Fruit fly (Drosophila melanogaster) whole organism, prepupa: ENCODE results near the gene Art8.

Experiments
- Blimp-1 ChIP-seq: fragments of 200-800 bp; sonication (Bioruptor generic); optimal IDR thresholded peaks from 3 replicates; lab custom pipeline; 2017; ENCODE audit warnings: missing biosample characterization, missing genetic modification characterization, mild to moderate bottlenecking, moderate library complexity, missing genetic modification reagents
- CG10631 ChIP-seq: fragments of 200-800 bp; sonication (Bioruptor generic); optimal IDR thresholded peaks from 2 replicates; lab custom pipeline; 2016; ENCODE audit warnings: missing biosample characterization, missing genetic modification characterization
- CG11294 ChIP-seq: fragments of 200-800 bp; sonication (Bioruptor generic); IDR thresholded peaks from 2 replicates; pipeline ENCODE4 v1.3.6; 2022; ENCODE audit warnings: missing biosample characterization, missing genetic modification characterization
- CG11762 ChIP-seq: fragments of 200-800 bp; sonication (Bioruptor generic); optimal IDR thresholded peaks from 3 replicates; lab custom pipeline; 2016; ENCODE audit warnings: missing biosample characterization, missing genetic modification characterization; ENCODE audit not compliant: insufficient read depth
- CG15336 ChIP-seq: fragments of 200-800 bp; sonication (Bioruptor generic); IDR thresholded peaks from 2 replicates; pipeline ENCODE4 v1.3.6; 2022; ENCODE audit warnings: missing biosample characterization, missing genetic modification characterization
- CG1621 ChIP-seq: fragments of 200-800 bp; sonication (Bioruptor generic); optimal IDR thresholded peaks from 3 replicates; lab custom pipeline; 2018; ENCODE audit warnings: missing biosample characterization, mild to moderate bottlenecking, missing genetic modification characterization
- CG16779 ChIP-seq: fragments of 200-800 bp; sonication (Bioruptor generic); optimal IDR thresholded peaks from 3 replicates; lab custom pipeline; 2017; ENCODE audit warnings: missing biosample characterization, mild to moderate bottlenecking, missing genetic modification characterization
- CG3032 ChIP-seq: fragments of 200-800 bp; optimal IDR thresholded peaks from 2 replicates; lab custom pipeline; 2019; ENCODE audit warnings: missing biosample characterization, mild to moderate bottlenecking, missing genetic modification characterization, moderate library complexity
- CG31627 ChIP-seq: fragments of 200-800 bp; sonication (Bioruptor generic); optimal IDR thresholded peaks from 3 replicates; lab custom pipeline; 2016; ENCODE audit warnings: missing biosample characterization, missing genetic modification characterization
- CG32006 ChIP-seq: fragments of 200-800 bp; sonication (Bioruptor generic); optimal IDR thresholded peaks from 3 replicates; lab custom pipeline; 2017; ENCODE audit warnings: missing biosample characterization, mild to moderate bottlenecking, missing genetic modification characterization
- CG4318 ChIP-seq: fragments of 200-800 bp; sonication (Bioruptor generic); optimal IDR thresholded peaks from 3 replicates; lab custom pipeline; 2017; ENCODE audit warnings: missing biosample characterization, mild to moderate bottlenecking, missing genetic modification characterization
- CG6163 ChIP-seq: fragments of 200-800 bp; sonication (Bioruptor generic); IDR thresholded peaks from 3 replicates; pipeline ENCODE4 v1.3.6; 2022; ENCODE audit warnings: missing biosample characterization, missing genetic modification characterization
- CG6276 ChIP-seq: fragments of 200-800 bp; sonication (Bioruptor generic); optimal IDR thresholded peaks from 2 replicates; lab custom pipeline; 2017; ENCODE audit warnings: missing biosample characterization, mild to moderate bottlenecking, missing genetic modification characterization
- CG6792 ChIP-seq: fragments of 200-800 bp; sonication (Bioruptor generic); optimal IDR thresholded peaks from 3 replicates; lab custom pipeline; 2016; ENCODE audit warnings: missing biosample characterization, missing genetic modification characterization
- CG6854 ChIP-seq: fragments of 200-800 bp; sonication (Bioruptor generic); optimal IDR thresholded peaks from 2 replicates; lab custom pipeline; 2017; ENCODE audit warnings: missing biosample characterization, mild to moderate bottlenecking, missing genetic modification characterization
- CG7368 ChIP-seq: fragments of 200-800 bp; sonication (Bioruptor generic); optimal IDR thresholded peaks from 3 replicates; lab custom pipeline; 2016; ENCODE audit warnings: missing biosample characterization, missing genetic modification characterization
- CG8119 ChIP-seq: fragments of 200-800 bp; sonication (Bioruptor generic); IDR thresholded peaks from 3 replicates; pipeline ENCODE4 v1.3.6; 2022; ENCODE audit warnings: missing biosample characterization, missing genetic modification characterization
- CG8319 ChIP-seq: fragments of 200-800 bp; sonication (Bioruptor generic); optimal IDR thresholded peaks from 3 replicates; lab custom pipeline; 2016; ENCODE audit warnings: missing biosample characterization, missing genetic modification characterization
- CG8632 ChIP-seq: fragments of 200-800 bp; sonication (Bioruptor generic); optimal IDR thresholded peaks from 3 replicates; lab custom pipeline; 2016; ENCODE audit warnings: missing biosample characterization, missing genetic modification characterization
- CG9139 ChIP-seq: fragments of 200-800 bp; sonication (Bioruptor generic); optimal IDR thresholded peaks from 3 replicates; lab custom pipeline; 2017; ENCODE audit warnings: missing biosample characterization, mild to moderate bottlenecking, missing genetic modification characterization
- Eip78C ChIP-seq: fragments of 200-800 bp; sonication (Bioruptor generic); peaks from one replicate; lab custom pipeline; 2016; ENCODE audit warnings: missing biosample characterization, missing genetic modification characterization
- Ets21C ChIP-seq: fragments of 200-800 bp; sonication (Bioruptor generic); optimal IDR thresholded peaks from 3 replicates; lab custom pipeline; 2016; ENCODE audit warnings: missing biosample characterization, missing genetic modification characterization
- Ets96B ChIP-seq: fragments of 200-800 bp; optimal IDR thresholded peaks from 2 replicates; lab custom pipeline; 2019; ENCODE audit warnings: missing biosample characterization, mild to moderate bottlenecking, missing genetic modification characterization, moderate library complexity
- Gug ChIP-seq: fragments of 200-800 bp; sonication (Bioruptor generic); IDR thresholded peaks from 2 replicates; pipeline ENCODE4 v1.3.6; 2022; ENCODE audit warnings: missing biosample characterization, missing genetic modification characterization
- Hr4 ChIP-seq: fragments of 200-800 bp; sonication (Bioruptor generic); optimal IDR thresholded peaks from 3 replicates; lab custom pipeline; 2016; ENCODE audit warnings: missing biosample characterization, missing genetic modification characterization
- Lpt ChIP-seq: fragments of 200-800 bp; sonication (Bioruptor generic); optimal IDR thresholded peaks from 3 replicates; lab custom pipeline; 2016; ENCODE audit warnings: missing biosample characterization, missing genetic modification characterization
- OdsH ChIP-seq: fragments of 200-800 bp; sonication (Bioruptor generic); optimal IDR thresholded peaks from 3 replicates; lab custom pipeline; 2016; ENCODE audit warnings: missing biosample characterization, missing genetic modification characterization
- Sox102F ChIP-seq: fragments of 200-800 bp; sonication (Bioruptor generic); optimal IDR thresholded peaks from 2 replicates; lab custom pipeline; 2016; ENCODE audit warnings: missing biosample characterization, mild to moderate bottlenecking, missing genetic modification characterization
- Sox14 ChIP-seq: fragments of 200-800 bp; sonication (Bioruptor generic); optimal IDR thresholded peaks from 3 replicates; lab custom pipeline; 2016; ENCODE audit warnings: missing biosample characterization, missing genetic modification characterization
- Sox15 ChIP-seq: fragments of 200-800 bp; sonication (Bioruptor generic); optimal IDR thresholded peaks from 3 replicates; lab custom pipeline; 2016; ENCODE audit warnings: missing biosample characterization, missing genetic modification characterization
- achi ChIP-seq: fragments of 200-800 bp; sonication (Bioruptor generic); optimal IDR thresholded peaks from 3 replicates; lab custom pipeline; 2016; ENCODE audit warnings: missing biosample characterization, missing genetic modification characterization
- acj6 ChIP-seq: fragments of 200-800 bp; sonication (Bioruptor generic); optimal IDR thresholded peaks from 3 replicates; lab custom pipeline; 2016; ENCODE audit warnings: missing biosample characterization, missing genetic modification characterization
- cyc ChIP-seq: fragments of 200-800 bp; sonication (Bioruptor generic); optimal IDR thresholded peaks from 3 replicates; lab custom pipeline; 2016; ENCODE audit warnings: missing biosample characterization, missing genetic modification characterization
- dac ChIP-seq: fragments of 200-800 bp; sonication (Bioruptor generic); optimal IDR thresholded peaks from 2 replicates; lab custom pipeline; 2017; ENCODE audit warnings: missing biosample characterization, mild to moderate bottlenecking, missing genetic modification characterization
- dsx ChIP-seq: fragments of 200-800 bp; optimal IDR thresholded peaks from 3 replicates; lab custom pipeline; 2019; ENCODE audit warnings: missing biosample characterization, mild to moderate bottlenecking, missing genetic modification characterization, moderate library complexity; ENCODE audit not compliant: poor library complexity, severe bottlenecking
- eg ChIP-seq: fragments of 200-800 bp; sonication (Bioruptor generic); IDR thresholded peaks from 3 replicates; pipeline ENCODE4 v1.3.6; 2022; ENCODE audit warnings: missing biosample characterization, missing genetic modification characterization
- fd59A ChIP-seq: fragments of 200-800 bp; sonication (Bioruptor generic); optimal IDR thresholded peaks from 2 replicates; lab custom pipeline; 2017; ENCODE audit warnings: missing biosample characterization, mild to moderate bottlenecking, missing genetic modification characterization, missing genetic modification reagents
- fd85E ChIP-seq: fragments of 200-800 bp; sonication (Bioruptor generic); optimal IDR thresholded peaks from 3 replicates; lab custom pipeline; 2016; ENCODE audit warnings: missing biosample characterization, missing genetic modification characterization
- fkh ChIP-seq: fragments of 200-800 bp; sonication (Bioruptor generic); optimal IDR thresholded peaks from 3 replicates; lab custom pipeline; 2017; ENCODE audit warnings: missing biosample characterization, mild to moderate bottlenecking, missing genetic modification characterization, moderate library complexity
- lz ChIP-seq: fragments of 200-800 bp; sonication (Bioruptor generic); optimal IDR thresholded peaks from 3 replicates; lab custom pipeline; 2016; ENCODE audit warnings: missing biosample characterization, missing genetic modification characterization
- net ChIP-seq: fragments of 200-800 bp; sonication (Bioruptor generic); optimal IDR thresholded peaks from 3 replicates; lab custom pipeline; 2016; ENCODE audit warnings: missing biosample characterization, missing genetic modification characterization
- salr ChIP-seq, 2 experiments: fragments of 200-800 bp; sonication (Bioruptor generic); optimal IDR thresholded peaks; 3 replicates each; lab custom pipeline; 2016 to 2018; ENCODE audit warnings: missing biosample characterization in 2 of 2, missing genetic modification characterization in 2 of 2, mild to moderate bottlenecking in 1 of 2
- ss ChIP-seq, 2 experiments: fragments of 200-800 bp; sonication (Bioruptor generic); optimal IDR thresholded peaks; 2 replicates in 1 of 2; 3 replicates in 1 of 2; lab custom pipeline; 2017 to 2018; ENCODE audit warnings: mild to moderate bottlenecking in 2 of 2, missing biosample characterization in 2 of 2, missing genetic modification characterization in 2 of 2, moderate library complexity in 1 of 2
- svp ChIP-seq: fragments of 200-800 bp; sonication (Bioruptor generic); peaks from one replicate; lab custom pipeline; 2016; ENCODE audit warnings: missing biosample characterization, missing genetic modification characterization
- topi ChIP-seq: fragments of 200-800 bp; sonication (Bioruptor generic); optimal IDR thresholded peaks from 3 replicates; lab custom pipeline; 2016; ENCODE audit warnings: missing biosample characterization, missing genetic modification characterization
- vri ChIP-seq: fragments of 200-800 bp; sonication (Bioruptor generic); optimal IDR thresholded peaks from 3 replicates; lab custom pipeline; 2016; ENCODE audit warnings: missing biosample characterization, mild to moderate bottlenecking, missing genetic modification characterization

Gene Art8

dm6 chr2L:11058111-11058665, 47.3 kb upstream of the Art8 start:
- TF ChIP-seq achi (GFP tag; lab: Kevin White, UChicago) (no peak), CG11294 (GFP tag; lab: Robert Waterston, UW) (0 out of 2 replicates have a peak, but pooled peaks have one; percentile 1), svp (GFP tag; lab: Kevin White, UChicago) (peak; percentile 73), Gug (GFP tag; lab: Robert Waterston, UW) (0 out of 2 replicates have a peak, but pooled peaks have one; percentile 21), CG15336 (GFP tag; lab: Robert Waterston, UW) (peak; percentile 18; the same call in 1 of the 2 replicates), dsx (GFP tag; lab: Kevin White, UChicago) (no peak), CG6163 (GFP tag; lab: Robert Waterston, UW) (0 out of 3 replicates have a peak, but pooled peaks have one; percentile 7)

- TF ChIP-seq CG11762 (peak; percentile 21), CG31627 (GFP tag; lab: Kevin White, UChicago) (peak; percentile 66), CG1621 (tag; lab: Kevin White, UChicago) (peak; percentile 40), Sox14 (GFP tag; lab: Kevin White, UChicago) (peak; percentile 70), CG8119 (GFP tag; lab: Robert Waterston, UW) (peak; percentile 84), CG6792 (GFP tag; lab: Kevin White, UChicago) (peak; percentile 73), OdsH (GFP tag; lab: Kevin White, UChicago) (peak; percentile 79), ss (GFP tag; optimal IDR thresholded peaks at IDR 0.05; lab: Kevin White, UChicago) (peak; percentile 88 to 91), lz (GFP tag; lab: Kevin White, UChicago) (peak; percentile 62), topi (peak; percentile 81), fkh (GFP tag; lab: Kevin White, UChicago) (peak; percentile 64), salr (GFP tag; optimal IDR thresholded peaks at IDR 0.05; lab: Kevin White, UChicago) (peak; percentile 47 to 82), CG7368 (GFP tag; lab: Kevin White, UChicago) (peak; percentile 71), Sox15 (peak; percentile 69), Eip78C (peak; percentile 96), vri (GFP tag; lab: Kevin White, UChicago) (peak; percentile 56), CG3032 (peak; percentile 81), Blimp-1 (GFP tag; lab: Kevin White, UChicago) (peak; percentile 72), Hr4 (peak; percentile 77), Ets21C (GFP tag; lab: Kevin White, UChicago) (peak; percentile 52), fd85E (GFP tag; lab: Kevin White, UChicago) (no peak), Lpt (GFP tag; lab: Kevin White, UChicago) (peak; percentile 54), Sox102F (GFP tag; lab: Kevin White, UChicago) (peak; percentile 69), net (GFP tag; lab: Kevin White, UChicago) (peak; percentile 52), Ets96B (peak; percentile 77), CG6276 (GFP tag; lab: Kevin White, UChicago) (peak; percentile 73), Gug (GFP tag; lab: Robert Waterston, UW) (peak; percentile 20; the same call in 1 of the 2 replicates), CG8319 (GFP tag; lab: Kevin White, UChicago) (peak; percentile 43), dsx (GFP tag; lab: Kevin White, UChicago) (peak; percentile 82), CG6854 (GFP tag; lab: Kevin White, UChicago) (peak; percentile 80), eg (GFP tag; lab: Robert Waterston, UW) (peak; percentile 66), achi (GFP tag; lab: Kevin White, UChicago) (peak; percentile 66), acj6 (peak; percentile 70), CG32006 (peak; percentile 86), CG8632 (GFP tag; lab: Kevin White, UChicago) (peak; percentile 60), dac (GFP tag; lab: Kevin White, UChicago) (peak; percentile 3), cyc (peak; percentile 55), CG9139 (GFP tag; lab: Kevin White, UChicago) (peak; percentile 76), CG16779 (tag; lab: Kevin White, UChicago) (peak; percentile 80), CG10631 (peak; percentile 70), CG4318 (GFP tag; lab: Kevin White, UChicago) (peak; percentile 23), CG6163 (GFP tag; lab: Robert Waterston, UW) (peak; percentile 63), fd59A (GFP tag; lab: Kevin White, UChicago) (peak; percentile 60)
Measured at dm6 chr2L:11057333-11058110, 46.6 kb upstream of the Art8 start.
